Worm (Caenorhabditis elegans): ENCODE measurements around the gene nspb-7.

DNA sequence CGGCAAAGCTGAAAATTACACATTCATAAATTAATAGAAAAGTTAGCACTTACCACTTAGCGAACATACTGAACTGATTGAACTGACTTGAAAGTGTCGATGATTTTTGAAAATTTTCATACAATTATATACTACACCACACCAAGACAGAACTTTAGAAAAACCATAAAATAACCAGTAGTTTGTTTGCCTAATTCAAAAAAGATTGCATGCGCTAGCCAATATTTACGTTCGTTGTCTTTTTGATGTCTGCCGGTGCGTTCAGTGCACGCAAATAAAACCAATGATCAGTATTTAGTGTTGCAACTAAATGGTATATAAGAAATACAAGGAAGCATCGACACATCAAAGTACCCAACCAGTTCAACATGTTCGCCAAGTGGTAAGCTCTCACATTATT lies 2.4 kb downstream of the nspb-7 start, which contains the start of the genes nspb-8 and nspb-9:
- no peak for TF ChIP-seq alr-1 (tag; optimal IDR thresholded peaks at IDR 0.05)
- TF ChIP-seq lin-39 (tag; optimal IDR thresholded peaks at IDR 0.05), result no peak
- no peak for TF ChIP-seq nhr-6 (tag; optimal IDR thresholded peaks at IDR 0.05)
- no peak for TF ChIP-seq ama-1 (optimal IDR thresholded peaks at IDR 0.05)
- no peak for TF ChIP-seq unc-62 (GFP tag; optimal IDR thresholded peaks at IDR 0.05)
- TF ChIP-seq R02D3.7 (tag; optimal IDR thresholded peaks at IDR 0.05), result no peak
- TF ChIP-seq ztf-11 (tag; optimal IDR thresholded peaks at IDR 0.05), result no peak
- no peak for TF ChIP-seq ceh-82 (tag; optimal IDR thresholded peaks at IDR 0.05)
- TF ChIP-seq unc-55 (GFP tag; optimal IDR thresholded peaks at IDR 0.05), result no peak
- no peak for TF ChIP-seq zag-1 (tag; optimal IDR thresholded peaks at IDR 0.05)

Measured in whole organism, L2 larva.